Fruit fly (Drosophila melanogaster) whole organism, embryonic: Measurements from ENCODE around the gene CG31468.

Experiments used
- Abd-B ChIP-seq: fragments of 200-800 bp; sonication (Bioruptor generic); optimal IDR thresholded peaks from 2 replicates; lab custom pipeline; 2018; ENCODE audit warnings: missing biosample characterization, mild to moderate bottlenecking, missing genetic modification characterization, moderate library complexity
- Ada2b ChIP-seq: fragments of 200-800 bp; sonication (Bioruptor generic); IDR thresholded peaks from 2 replicates; pipeline ENCODE4 v1.3.6; 2022; ENCODE audit warnings: missing biosample characterization, missing genetic modification characterization
- Asciz ChIP-seq: fragments of 200-800 bp; sonication (Bioruptor generic); optimal IDR thresholded peaks from 2 replicates; lab custom pipeline; 2017; ENCODE audit warnings: missing biosample characterization, mild to moderate bottlenecking, missing genetic modification characterization, missing genetic modification reagents
- C15 ChIP-seq: fragments of 200-800 bp; sonication (Bioruptor generic); IDR thresholded peaks from 3 replicates; pipeline ENCODE4 v1.3.6; 2022; ENCODE audit warnings: missing biosample characterization, missing genetic modification characterization
- CG10147 ChIP-seq: fragments of 200-800 bp; sonication (Bioruptor generic); optimal IDR thresholded peaks from 2 replicates; lab custom pipeline; 2019; ENCODE audit warnings: missing biosample characterization, mild to moderate bottlenecking, missing genetic modification characterization, moderate library complexity
- CG11696 ChIP-seq: fragments of 200-800 bp; sonication (Bioruptor generic); IDR thresholded peaks from 2 replicates; pipeline ENCODE4 v1.3.6; 2022; ENCODE audit warnings: missing biosample characterization, missing genetic modification characterization
- CG12071 ChIP-seq: fragments of 200-800 bp; sonication (Bioruptor generic); optimal IDR thresholded peaks from 3 replicates; lab custom pipeline; 2018; ENCODE audit warnings: missing biosample characterization, mild to moderate bottlenecking, missing genetic modification characterization
- CG13894 ChIP-seq: fragments of 200-800 bp; sonication (Bioruptor generic); optimal IDR thresholded peaks from 3 replicates; lab custom pipeline; 2018; ENCODE audit warnings: missing biosample characterization, mild to moderate bottlenecking, missing genetic modification characterization, moderate library complexity
- CG1792 ChIP-seq: fragments of 200-800 bp; sonication (Bioruptor generic); optimal IDR thresholded peaks from 2 replicates; lab custom pipeline; 2016; ENCODE audit warnings: missing biosample characterization, missing genetic modification characterization
- CG2875 ChIP-seq: fragments of 200-800 bp; sonication (Bioruptor generic); optimal IDR thresholded peaks from 2 replicates; lab custom pipeline; 2017; ENCODE audit warnings: missing biosample characterization, mild to moderate bottlenecking, missing genetic modification characterization, missing genetic modification reagents
- CG31224 ChIP-seq: fragments of 200-800 bp; sonication (Bioruptor generic); IDR thresholded peaks from 2 replicates; pipeline ENCODE4 v1.3.6; 2022; ENCODE audit warnings: missing biosample characterization, missing genetic modification characterization
- CG3281 ChIP-seq: fragments of 200-800 bp; sonication (Bioruptor generic); optimal IDR thresholded peaks from 3 replicates; lab custom pipeline; 2017; ENCODE audit warnings: missing biosample characterization, mild to moderate bottlenecking, missing genetic modification characterization
- CG34376 ChIP-seq: fragments of 200-800 bp; sonication (Bioruptor generic); optimal IDR thresholded peaks from 2 replicates; lab custom pipeline; 2018; ENCODE audit warnings: missing biosample characterization, mild to moderate bottlenecking, missing genetic modification characterization
- CG42726 ChIP-seq: fragments of 200-800 bp; sonication (Bioruptor generic); IDR thresholded peaks from 2 replicates; pipeline ENCODE4 v1.3.6; 2022; ENCODE audit warnings: missing biosample characterization, missing genetic modification characterization; ENCODE audit not compliant: partially characterized antibody
- CG4854 ChIP-seq: fragments of 200-800 bp; sonication (Bioruptor generic); optimal IDR thresholded peaks from 2 replicates; lab custom pipeline; 2016; ENCODE audit warnings: missing biosample characterization, missing genetic modification characterization, inconsistent platforms
- CG6272 ChIP-seq: fragments of 200-800 bp; sonication (Bioruptor generic); IDR thresholded peaks from 2 replicates; pipeline ENCODE4 v1.3.6; 2022; ENCODE audit warnings: missing biosample characterization, missing genetic modification characterization
- Camta ChIP-seq: fragments of 200-800 bp; sonication (Bioruptor generic); optimal IDR thresholded peaks from 2 replicates; lab custom pipeline; 2016; ENCODE audit warnings: missing biosample characterization, missing genetic modification characterization
- CoRest ChIP-seq: fragments of 200-800 bp; sonication (Bioruptor generic); optimal IDR thresholded peaks from 3 replicates; lab custom pipeline; 2018; ENCODE audit warnings: missing biosample characterization, mild to moderate bottlenecking, missing genetic modification characterization, moderate library complexity
- Dp ChIP-seq: fragments of 200-800 bp; sonication (Bioruptor generic); optimal IDR thresholded peaks from 2 replicates; lab custom pipeline; 2018; ENCODE audit warnings: missing biosample characterization, mild to moderate bottlenecking, missing genetic modification characterization, moderate library complexity
- ERR ChIP-seq: fragments of 200-800 bp; sonication (Bioruptor generic); optimal IDR thresholded peaks from 2 replicates; lab custom pipeline; 2016; ENCODE audit warnings: missing biosample characterization, missing genetic modification characterization
- MBD-R2 ChIP-seq: fragments of 200-800 bp; sonication (Bioruptor generic); IDR thresholded peaks from 2 replicates; pipeline ENCODE4 v1.3.6; 2022; ENCODE audit warnings: missing biosample characterization, missing genetic modification characterization
- MTF-1 ChIP-seq: fragments of 200-800 bp; sonication (Bioruptor generic); optimal IDR thresholded peaks from 2 replicates; lab custom pipeline; 2018; ENCODE audit warnings: missing biosample characterization, mild to moderate bottlenecking, missing genetic modification characterization, borderline replicate concordance
- Mrtf ChIP-seq: fragments of 200-800 bp; sonication (Bioruptor generic); IDR thresholded peaks from 3 replicates; pipeline ENCODE4 v1.3.6; 2022; ENCODE audit warnings: missing biosample characterization, missing genetic modification characterization
- Nf-YB ChIP-seq: fragments of 200-800 bp; sonication (Bioruptor generic); optimal IDR thresholded peaks from 3 replicates; lab custom pipeline; 2019; ENCODE audit warnings: missing biosample characterization, mild to moderate bottlenecking, missing genetic modification characterization, moderate library complexity
- Ptx1 ChIP-seq: fragments of 200-800 bp; sonication (Bioruptor generic); IDR thresholded peaks from 2 replicates; pipeline ENCODE4 v1.3.6; 2022; ENCODE audit warnings: missing biosample characterization, missing genetic modification characterization
- al ChIP-seq: fragments of 200-800 bp; sonication (Bioruptor generic); IDR thresholded peaks from 2 replicates; pipeline ENCODE4 v1.3.6; 2022; ENCODE audit warnings: missing biosample characterization, missing genetic modification characterization
- bbx ChIP-seq: fragments of 200-800 bp; sonication (Bioruptor generic); IDR thresholded peaks from 2 replicates; pipeline ENCODE4 v1.3.6; 2022; ENCODE audit warnings: missing biosample characterization, missing genetic modification characterization; ENCODE audit not compliant: partially characterized antibody
- cato ChIP-seq: fragments of 200-800 bp; sonication (Bioruptor generic); optimal IDR thresholded peaks from 2 replicates; lab custom pipeline; 2016; ENCODE audit warnings: missing biosample characterization, missing genetic modification characterization, borderline replicate concordance
- crol ChIP-seq: fragments of 200-800 bp; sonication (Bioruptor generic); IDR thresholded peaks from 2 replicates; pipeline ENCODE4 v1.3.6; 2022; ENCODE audit warnings: missing biosample characterization, missing genetic modification characterization
- ewg ChIP-seq: fragments of 200-800 bp; sonication (Bioruptor generic); optimal IDR thresholded peaks from 3 replicates; lab custom pipeline; 2017; ENCODE audit warnings: mild to moderate bottlenecking, missing biosample characterization, missing genetic modification reagents, missing genetic modification characterization
- exex ChIP-seq: fragments of 200-800 bp; sonication (Bioruptor generic); optimal IDR thresholded peaks from 4 replicates; lab custom pipeline; 2018; ENCODE audit warnings: missing biosample characterization, mild to moderate bottlenecking, missing genetic modification characterization, moderate library complexity
- jigr1 ChIP-seq: fragments of 200-800 bp; sonication (Bioruptor generic); IDR thresholded peaks from 3 replicates; pipeline ENCODE4 v1.3.6; 2022; ENCODE audit warnings: missing biosample characterization, missing genetic modification characterization
- jing ChIP-seq: fragments of 200-800 bp; sonication (Bioruptor generic); optimal IDR thresholded peaks from 2 replicates; lab custom pipeline; 2018; ENCODE audit warnings: missing biosample characterization, mild to moderate bottlenecking, missing genetic modification characterization
- kah ChIP-seq: fragments of 200-800 bp; sonication (Bioruptor generic); optimal IDR thresholded peaks from 2 replicates; lab custom pipeline; 2018; ENCODE audit warnings: missing biosample characterization, mild to moderate bottlenecking, missing genetic modification characterization
- kay ChIP-seq: fragments of 200-800 bp; sonication (Bioruptor generic); optimal IDR thresholded peaks from 2 replicates; lab custom pipeline; 2016; ENCODE audit warnings: missing biosample characterization, missing genetic modification characterization
- ken ChIP-seq: fragments of 200-800 bp; sonication (Bioruptor generic); IDR thresholded peaks from 3 replicates; pipeline ENCODE4 v1.3.6; 2022; ENCODE audit warnings: missing biosample characterization, missing genetic modification characterization
- lab ChIP-seq: fragments of 200-800 bp; sonication (Bioruptor generic); optimal IDR thresholded peaks from 3 replicates; lab custom pipeline; 2017; ENCODE audit warnings: missing biosample characterization, missing genetic modification characterization, mild to moderate bottlenecking, moderate library complexity, missing genetic modification reagents
- nerfin-2 ChIP-seq: fragments of 200-800 bp; sonication (Bioruptor generic); IDR thresholded peaks from 2 replicates; pipeline ENCODE4 v1.3.6; 2022; ENCODE audit warnings: missing biosample characterization, missing genetic modification characterization; ENCODE audit not compliant: partially characterized antibody
- pb ChIP-seq: fragments of 200-800 bp; sonication (Bioruptor generic); optimal IDR thresholded peaks from 3 replicates; lab custom pipeline; 2016; ENCODE audit warnings: missing biosample characterization, missing genetic modification characterization
- repo ChIP-seq: fragments of 200-800 bp; sonication (Bioruptor generic); optimal IDR thresholded peaks from 2 replicates; lab custom pipeline; 2016; ENCODE audit warnings: missing biosample characterization, missing genetic modification characterization
- salm ChIP-seq: fragments of 200-800 bp; sonication (Bioruptor generic); optimal IDR thresholded peaks from 2 replicates; lab custom pipeline; 2018; ENCODE audit warnings: missing biosample characterization, mild to moderate bottlenecking, missing genetic modification characterization
- sima ChIP-seq: fragments of 200-800 bp; sonication (Bioruptor generic); optimal IDR thresholded peaks from 2 replicates; lab custom pipeline; 2016; ENCODE audit warnings: missing biosample characterization, missing genetic modification characterization
- stwl ChIP-seq: fragments of 200-800 bp; sonication (Bioruptor generic); optimal IDR thresholded peaks from 3 replicates; lab custom pipeline; 2018; ENCODE audit warnings: missing biosample characterization, mild to moderate bottlenecking, missing genetic modification characterization, moderate library complexity
- tgo ChIP-seq: fragments of 200-800 bp; sonication (Bioruptor generic); IDR thresholded peaks from 3 replicates; pipeline ENCODE4 v1.3.6; 2022; ENCODE audit warnings: missing biosample characterization, missing genetic modification characterization
- trem ChIP-seq: fragments of 200-800 bp; optimal IDR thresholded peaks from 3 replicates; lab custom pipeline; 2019; ENCODE audit warnings: missing biosample characterization, mild to moderate bottlenecking, missing genetic modification characterization, moderate library complexity
- tup ChIP-seq: fragments of 200-800 bp; sonication (Bioruptor generic); optimal IDR thresholded peaks from 2 replicates; lab custom pipeline; 2016; ENCODE audit warnings: missing biosample characterization, mild to moderate bottlenecking, missing genetic modification characterization, moderate library complexity
- vnd ChIP-seq: fragments of 200-800 bp; sonication (Bioruptor generic); IDR thresholded peaks from 3 replicates; pipeline ENCODE4 v1.3.6; 2022; ENCODE audit warnings: missing biosample characterization, missing genetic modification characterization; ENCODE audit not compliant: partially characterized antibody
- zfh2 ChIP-seq: fragments of 200-800 bp; sonication (Bioruptor generic); optimal IDR thresholded peaks from 2 replicates; lab custom pipeline; 2016; ENCODE audit warnings: missing biosample characterization, missing genetic modification characterization

The CG31468 gene

dm6 chr3R:23669401-23670216, 30.5 kb downstream of the CG31468 start, which contains the start of gene CG31145 (continued):
- TF ChIP-seq Mrtf (peak; percentile 98), ewg (GFP tag; lab: Kevin White, UChicago) (peak; percentile 99), Dp (GFP tag; lab: Kevin White, UChicago) (peak; percentile 40), Ada2b (peak; percentile 98), tup (peak; percentile 99), CG10147 (peak; percentile 99), tgo (GFP tag; lab: Robert Waterston, UW) (peak; percentile 99), MTF-1 (peak; percentile 93), Asciz (GFP tag; lab: Kevin White, UChicago) (peak; percentile 100), zfh2 (GFP tag; lab: Kevin White, UChicago) (peak; percentile 100), Camta (GFP tag; lab: Kevin White, UChicago) (peak; percentile 100), Abd-B (GFP tag; lab: Kevin White, UChicago) (peak; percentile 100), salm (tag; lab: Kevin White, UChicago) (peak; percentile 99), cato (peak; percentile 99), CG31224 (peak; percentile 98), jigr1 (GFP tag; lab: Robert Waterston, UW) (peak; percentile 99), exex (tag; lab: Kevin White, UChicago) (peak; percentile 93), kah (GFP tag; lab: Kevin White, UChicago) (peak; percentile 97), Ptx1 (GFP tag; lab: Robert Waterston, UW) (peak; percentile 99), vnd (GFP tag; lab: Robert Waterston, UW) (no peak), CG13894 (tag; lab: Kevin White, UChicago) (peak; percentile 98), repo (GFP tag; lab: Kevin White, UChicago) (peak; percentile 99), kay (peak; percentile 99), CG3281 (GFP tag; lab: Kevin White, UChicago) (peak; percentile 100), al (peak; percentile 99), CG4854 (GFP tag; lab: Kevin White, UChicago) (peak; percentile 99), CG1792 (GFP tag; lab: Kevin White, UChicago) (peak; percentile 99), CG12071 (GFP tag; lab: Kevin White, UChicago) (peak; percentile 99), stwl (tag; lab: Kevin White, UChicago) (peak; percentile 31), jing (GFP tag; lab: Kevin White, UChicago) (peak; percentile 99), ken (GFP tag; lab: Robert Waterston, UW) (peak; percentile 99), C15 (GFP tag; lab: Robert Waterston, UW) (peak; percentile 97), pb (GFP tag; lab: Kevin White, UChicago) (peak; percentile 99), crol (GFP tag; lab: Robert Waterston, UW) (peak; percentile 73), CoRest (tag; lab: Kevin White, UChicago) (peak; percentile 100), CG11696 (GFP tag; lab: Robert Waterston, UW) (peak; percentile 93), ERR (peak; percentile 99), sima (peak; percentile 98), CG2875 (peak; percentile 99), lab (GFP tag; lab: Kevin White, UChicago) (peak; percentile 100), Nf-YB (GFP tag; lab: Kevin White, UChicago) (peak; percentile 91), nerfin-2 (no peak), bbx (GFP tag; lab: Robert Waterston, UW) (peak; percentile 62; the same call in 1 of the 2 replicates), CG42726 (GFP tag; lab: Robert Waterston, UW) (peak; percentile 61; the same call in 1 of the 2 replicates), CG34376 (GFP tag; lab: Kevin White, UChicago) (peak; percentile 99), MBD-R2 (GFP tag; lab: Robert Waterston, UW) (peak; percentile 98), CG6272 (GFP tag; lab: Robert Waterston, UW) (peak; percentile 98), trem (tag; lab: Kevin White, UChicago) (peak; percentile 97)
